Fruit fly (Drosophila melanogaster) whole organism, adult: ENCODE results near the gene Doc1.

Source experiments
- CG11617 ChIP-seq: fragments of 200-800 bp; sonication (Bioruptor generic); optimal IDR thresholded peaks from 2 replicates; lab custom pipeline; 2017; ENCODE audit warnings: mild to moderate bottlenecking, missing biosample characterization, missing genetic modification reagents, missing genetic modification characterization
- CG12768 ChIP-seq: fragments of 200-800 bp; sonication (Bioruptor generic); optimal IDR thresholded peaks from 2 replicates; lab custom pipeline; 2017; ENCODE audit warnings: missing biosample characterization, missing genetic modification characterization, mild to moderate bottlenecking, moderate library complexity, missing genetic modification reagents
- CG14711 ChIP-seq: fragments of 200-800 bp; sonication (Bioruptor generic); optimal IDR thresholded peaks from 2 replicates; lab custom pipeline; 2018; ENCODE audit warnings: missing biosample characterization, mild to moderate bottlenecking, missing genetic modification characterization, moderate library complexity
- CG1620 ChIP-seq: fragments of 200-800 bp; sonication (Bioruptor generic); optimal IDR thresholded peaks from 2 replicates; lab custom pipeline; 2016; ENCODE audit warnings: missing biosample characterization, missing genetic modification characterization
- CG33017 ChIP-seq: fragments of 200-800 bp; sonication (Bioruptor generic); optimal IDR thresholded peaks from 2 replicates; lab custom pipeline; 2018; ENCODE audit warnings: missing biosample characterization, mild to moderate bottlenecking, missing genetic modification characterization, moderate library complexity
- CG5204 ChIP-seq: fragments of 200-800 bp; sonication (Bioruptor generic); optimal IDR thresholded peaks from 2 replicates; lab custom pipeline; 2016; ENCODE audit warnings: missing biosample characterization, missing genetic modification characterization
- CG7045 ChIP-seq: fragments of 200-800 bp; sonication (Bioruptor generic); optimal IDR thresholded peaks from 2 replicates; lab custom pipeline; 2017; ENCODE audit warnings: missing biosample characterization, mild to moderate bottlenecking, missing genetic modification characterization
- CG7101 ChIP-seq: fragments of 200-800 bp; sonication (Bioruptor generic); optimal IDR thresholded peaks from 2 replicates; lab custom pipeline; 2018; ENCODE audit warnings: missing biosample characterization, mild to moderate bottlenecking, missing genetic modification characterization, moderate library complexity
- Clk ChIP-seq: fragments of 200-800 bp; sonication (Bioruptor generic); optimal IDR thresholded peaks from 2 replicates; lab custom pipeline; 2017; ENCODE audit warnings: missing biosample characterization, missing genetic modification characterization
- Crg-1 ChIP-seq: fragments of 200-800 bp; sonication (Bioruptor generic); optimal IDR thresholded peaks from 2 replicates; lab custom pipeline; 2016; ENCODE audit warnings: missing biosample characterization, missing genetic modification characterization
- Hr96 ChIP-seq: fragments of 200-800 bp; sonication (Bioruptor generic); optimal IDR thresholded peaks from 2 replicates; lab custom pipeline; 2016; ENCODE audit warnings: missing biosample characterization, missing genetic modification characterization
- Mnt ChIP-seq: fragments of 200-800 bp; sonication (Bioruptor generic); optimal IDR thresholded peaks from 2 replicates; lab custom pipeline; 2016; ENCODE audit warnings: missing biosample characterization, mild to moderate bottlenecking, missing genetic modification characterization
- bab1 ChIP-seq: fragments of 200-800 bp; sonication (Bioruptor generic); optimal IDR thresholded peaks from 3 replicates; lab custom pipeline; 2019; ENCODE audit warnings: missing biosample characterization, mild to moderate bottlenecking, missing genetic modification characterization, moderate library complexity
- cic ChIP-seq: fragments of 200-800 bp; sonication (Bioruptor generic); optimal IDR thresholded peaks from 2 replicates; lab custom pipeline; 2017; ENCODE audit warnings: missing biosample characterization, mild to moderate bottlenecking, missing genetic modification characterization, moderate library complexity
- cnc ChIP-seq, 2 experiments: fragments of >200 bp; optimal IDR thresholded peaks; 2 replicates each; lab custom pipeline; 2017
- kay ChIP-seq: fragments of 200-800 bp; sonication (Bioruptor generic); peaks from one replicate; lab custom pipeline; 2016; ENCODE audit warnings: missing biosample characterization, missing genetic modification characterization, borderline replicate concordance
- ovo ChIP-seq: fragments of 200-800 bp; sonication (Bioruptor generic); optimal IDR thresholded peaks from 2 replicates; lab custom pipeline; 2016; ENCODE audit warnings: missing biosample characterization, missing genetic modification characterization
- pad ChIP-seq: fragments of 200-800 bp; sonication (Bioruptor generic); optimal IDR thresholded peaks from 3 replicates; lab custom pipeline; 2017; ENCODE audit warnings: missing biosample characterization, missing genetic modification characterization, mild to moderate bottlenecking, moderate library complexity, missing genetic modification reagents
- tj ChIP-seq: fragments of 200-800 bp; sonication (Bioruptor generic); optimal IDR thresholded peaks from 3 replicates; lab custom pipeline; 2017; ENCODE audit warnings: missing biosample characterization, mild to moderate bottlenecking, missing genetic modification characterization, moderate library complexity
- toe ChIP-seq: fragments of 200-800 bp; sonication (Bioruptor generic); optimal IDR thresholded peaks from 2 replicates; lab custom pipeline; 2016; ENCODE audit warnings: missing biosample characterization, missing genetic modification characterization

Doc1 gene

dm6 chr3L:9055870-9056807, 15.0 kb downstream of the Doc1 start:
- TF ChIP-seq CG7045 (GFP tag; lab: Kevin White, UChicago) (no peak), pad (GFP tag; lab: Kevin White, UChicago) (no peak), CG33017 (no peak), ovo (GFP tag; lab: Kevin White, UChicago) (peak; percentile 94), cic (GFP tag; lab: Kevin White, UChicago) (peak; percentile 75), toe (GFP tag; lab: Kevin White, UChicago) (no peak), CG11617 (GFP tag; lab: Kevin White, UChicago) (peak; percentile 51), CG14711 (tag; lab: Kevin White, UChicago) (peak; percentile 28), Clk (no peak), cnc (optimal IDR thresholded peaks at IDR 0.05; lab: Kevin White, UChicago) (no peak), CG5204 (GFP tag; lab: Kevin White, UChicago) (no peak), Crg-1 (peak; percentile 11), Hr96 (GFP tag; lab: Kevin White, UChicago) (no peak), CG7101 (tag; lab: Kevin White, UChicago) (peak; percentile 14), kay (GFP tag; lab: Kevin White, UChicago) (peak; percentile 42), bab1 (no peak), CG1620 (no peak), CG12768 (GFP tag; lab: Kevin White, UChicago) (peak; percentile 11), tj (GFP tag; lab: Kevin White, UChicago) (peak; percentile 44), Mnt (GFP tag; lab: Kevin White, UChicago) (peak; percentile 60)

dm6 chr3L:9057429-9058088, 16.4 kb downstream of the Doc1 start:
- TF ChIP-seq cnc (optimal IDR thresholded peaks at IDR 0.05; lab: Kevin White, UChicago) (no peak), bab1 (peak; percentile 53), ovo (GFP tag; lab: Kevin White, UChicago) (peak; percentile 77), CG11617 (GFP tag; lab: Kevin White, UChicago) (peak; percentile 95), CG14711 (tag; lab: Kevin White, UChicago) (peak; percentile 93), toe (GFP tag; lab: Kevin White, UChicago) (peak; percentile 91), kay (GFP tag; lab: Kevin White, UChicago) (peak; percentile 93), CG5204 (GFP tag; lab: Kevin White, UChicago) (peak; percentile 91), Crg-1 (peak; percentile 83), pad (GFP tag; lab: Kevin White, UChicago) (peak; percentile 83), CG12768 (GFP tag; lab: Kevin White, UChicago) (peak; percentile 96), Hr96 (GFP tag; lab: Kevin White, UChicago) (peak; percentile 80), CG7045 (GFP tag; lab: Kevin White, UChicago) (peak; percentile 97), Mnt (GFP tag; lab: Kevin White, UChicago) (peak; percentile 82), CG33017 (peak; percentile 98), CG1620 (peak; percentile 67), CG7101 (tag; lab: Kevin White, UChicago) (peak; percentile 97), cic (GFP tag; lab: Kevin White, UChicago) (peak; percentile 94), tj (GFP tag; lab: Kevin White, UChicago) (peak; percentile 77), Clk (peak; percentile 96)

- TF ChIP-seq CG11617 (GFP tag; lab: Kevin White, UChicago), result peak; percentile 35
- peak; percentile 31 for TF ChIP-seq pad (GFP tag; lab: Kevin White, UChicago)
- TF ChIP-seq CG1620, result peak; percentile 25
- peak; percentile 20 for TF ChIP-seq toe (GFP tag; lab: Kevin White, UChicago)
- TF ChIP-seq kay (GFP tag; lab: Kevin White, UChicago), result no peak
- peak; percentile 44 for TF ChIP-seq Crg-1
- peak; percentile 5 for TF ChIP-seq tj (GFP tag; lab: Kevin White, UChicago)
- TF ChIP-seq Hr96 (GFP tag; lab: Kevin White, UChicago), result peak; percentile 54
- peak; percentile 61 for TF ChIP-seq CG5204 (GFP tag; lab: Kevin White, UChicago)
- peak; percentile 53 for TF ChIP-seq Clk
- TF ChIP-seq CG33017, result peak; percentile 81
- TF ChIP-seq CG7045 (GFP tag; lab: Kevin White, UChicago), result peak; percentile 40
- peak; percentile 58 for TF ChIP-seq ovo (GFP tag; lab: Kevin White, UChicago)
- TF ChIP-seq cic (GFP tag; lab: Kevin White, UChicago), result peak; percentile 47
- no peak for TF ChIP-seq bab1
- peak; percentile 54 for TF ChIP-seq CG14711 (tag; lab: Kevin White, UChicago)
- TF ChIP-seq CG12768 (GFP tag; lab: Kevin White, UChicago), result peak; percentile 54
- TF ChIP-seq Mnt (GFP tag; lab: Kevin White, UChicago), result peak; percentile 54
- peak; percentile 57 for TF ChIP-seq CG7101 (tag; lab: Kevin White, UChicago)
- no peak for TF ChIP-seq cnc (optimal IDR thresholded peaks at IDR 0.05; lab: Kevin White, UChicago)
These were observed 18.5 kb downstream of the Doc1 start for dm6 chr3L:9059611-9060203.

- TF ChIP-seq cnc (optimal IDR thresholded peaks at IDR 0.05; lab: Kevin White, UChicago) (no peak), tj (GFP tag; lab: Kevin White, UChicago) (peak; percentile 85)
These were observed 20.3 kb downstream of the Doc1 start for dm6 chr3L:9061449-9061848.
